Worm (Caenorhabditis elegans) whole organism, L4 larva: ENCODE results near the gene ZC443.7.

Experiments
- F37D6.2 ChIP-seq: sonication (generic microtip); optimal IDR thresholded peaks from 2 replicates; lab custom pipeline; 2016; ENCODE audit warnings: mild to moderate bottlenecking, missing genetic modification characterization, missing compliant biosample characterization
- F44E2.7 ChIP-seq: fragments of 200-800 bp; sonication (Bioruptor generic); IDR thresholded peaks from 2 replicates; pipeline ENCODE4 v2.1.2; 2022; ENCODE audit warnings: missing genetic modification characterization, missing compliant biosample characterization
- F49E8.2 ChIP-seq: sonication (generic microtip); optimal IDR thresholded peaks from 2 replicates; lab custom pipeline; 2016; ENCODE audit warnings: missing compliant biosample characterization, mild to moderate bottlenecking, missing genetic modification characterization, borderline replicate concordance
- R02D3.7 ChIP-seq: fragments of 150-350 bp; sonication (generic microtip); optimal IDR thresholded peaks from 3 replicates; lab custom pipeline; 2014; ENCODE audit warnings: missing biosample characterization, missing genetic modification characterization
- ZK337.2 ChIP-seq: fragments of 200-800 bp; sonication (Bioruptor generic); IDR thresholded peaks from 2 replicates; pipeline ENCODE4 v1.3.6; 2022; ENCODE audit warnings: missing genetic modification reagents, missing genetic modification characterization, missing compliant biosample characterization
- aly-2 ChIP-seq: sonication (generic microtip); optimal IDR thresholded peaks from 2 replicates; lab custom pipeline; 2018; ENCODE audit warnings: missing biosample characterization, missing genetic modification characterization
- arid-1 ChIP-seq: fragments of 200-800 bp; sonication (Bioruptor generic); conservative IDR thresholded peaks from 2 replicates; pipeline ENCODE4 v1.3.6; 2022; ENCODE audit warnings: missing genetic modification reagents, missing genetic modification characterization, missing compliant biosample characterization
- ceh-32 ChIP-seq: sonication (generic microtip); optimal IDR thresholded peaks from 2 replicates; lab custom pipeline; 2016; ENCODE audit warnings: mild to moderate bottlenecking, missing genetic modification characterization, missing compliant biosample characterization; ENCODE audit not compliant: poor library complexity
- daf-12 ChIP-seq: fragments of 150-350 bp; optimal IDR thresholded peaks from 2 replicates; lab custom pipeline; 2014; ENCODE audit warnings: missing biosample characterization, missing genetic modification reagents, missing genetic modification characterization
- daf-16 ChIP-seq, 3 experiments: sonication (generic microtip); optimal IDR thresholded peaks; 2 replicates each; lab custom pipeline; 2016 to 2017; ENCODE audit warnings: missing genetic modification characterization in 3 of 3, missing genetic modification reagents in 3 of 3, mild to moderate bottlenecking in 2 of 3, missing compliant biosample characterization in 2 of 3, missing biosample characterization in 1 of 3, moderate library complexity in 1 of 3
- dmd-6 ChIP-seq: fragments of 200-800 bp; sonication (Bioruptor generic); IDR thresholded peaks from 2 replicates; pipeline ENCODE4 v1.3.6; 2022; ENCODE audit warnings: missing genetic modification reagents, missing genetic modification characterization, missing compliant biosample characterization
- dpl-1 ChIP-seq: fragments of 150-350 bp; optimal IDR thresholded peaks from 2 replicates; lab custom pipeline; 2014; ENCODE audit warnings: missing biosample characterization, missing genetic modification reagents, missing genetic modification characterization
- dve-1 ChIP-seq: sonication (generic microtip); optimal IDR thresholded peaks from 2 replicates; lab custom pipeline; 2017; ENCODE audit warnings: antibody characterized with exemption, mild to moderate bottlenecking, missing genetic modification characterization, missing compliant biosample characterization; ENCODE audit not compliant: insufficient read depth
- hlh-11 ChIP-seq: fragments of 200-800 bp; sonication (Bioruptor generic); optimal IDR thresholded peaks from 2 replicates; lab custom pipeline; 2018; ENCODE audit warnings: mild to moderate bottlenecking, missing genetic modification characterization, missing compliant biosample characterization
- hlh-30 ChIP-seq: sonication (generic microtip); optimal IDR thresholded peaks from 2 replicates; lab custom pipeline; 2017; ENCODE audit warnings: antibody characterized with exemption, mild to moderate bottlenecking, missing genetic modification characterization, missing compliant biosample characterization; ENCODE audit not compliant: insufficient read depth
- hmg-1.1 ChIP-seq: fragments of 200-800 bp; sonication (Bioruptor generic); IDR thresholded peaks from 2 replicates; pipeline ENCODE4 v1.3.6; 2022; ENCODE audit warnings: missing genetic modification reagents, missing genetic modification characterization, missing compliant biosample characterization
- jun-1 ChIP-seq: fragments of 150-350 bp; optimal IDR thresholded peaks from 2 replicates; lab custom pipeline; 2014; ENCODE audit warnings: missing biosample characterization, missing genetic modification reagents, missing genetic modification characterization
- lin-1 ChIP-seq: fragments of 200-800 bp; sonication (Bioruptor generic); IDR thresholded peaks from 2 replicates; pipeline ENCODE4 v1.3.6; 2022; ENCODE audit warnings: missing genetic modification reagents, missing genetic modification characterization, missing compliant biosample characterization
- lin-13 ChIP-seq: fragments of 150-350 bp; optimal IDR thresholded peaks from 2 replicates; lab custom pipeline; 2014; ENCODE audit warnings: missing biosample characterization, missing genetic modification reagents, missing genetic modification characterization
- lin-15B ChIP-seq: fragments of 150-350 bp; sonication (generic microtip); optimal IDR thresholded peaks from 3 replicates; lab custom pipeline; 2014; ENCODE audit warnings: missing biosample characterization, missing genetic modification characterization
- lin-29 ChIP-seq: fragments of 200-800 bp; sonication (Bioruptor generic); IDR thresholded peaks from 2 replicates; pipeline ENCODE4 v1.3.6; 2022; ENCODE audit warnings: missing genetic modification reagents, missing genetic modification characterization, missing compliant biosample characterization
- lir-3 ChIP-seq: sonication (generic microtip); optimal IDR thresholded peaks from 2 replicates; lab custom pipeline; 2016; ENCODE audit warnings: mild to moderate bottlenecking, missing genetic modification characterization, missing compliant biosample characterization
- madf-5 ChIP-seq, 2 experiments: fragments of 200-800 bp; sonication (Bioruptor generic); IDR thresholded peaks; 2 replicates each; pipeline ENCODE4 v1.3.6; 2022; ENCODE audit warnings: missing compliant biosample characterization in 2 of 2, missing genetic modification characterization in 2 of 2
- mdt-29 ChIP-seq: fragments of 200-800 bp; sonication (Bioruptor generic); IDR thresholded peaks from 2 replicates; pipeline ENCODE4 v1.3.6; 2022; ENCODE audit warnings: missing genetic modification reagents, missing genetic modification characterization, missing compliant biosample characterization
- mxl-2 ChIP-seq: fragments of 200-800 bp; sonication (Bioruptor generic); conservative IDR thresholded peaks from 2 replicates; pipeline ENCODE4 v1.3.6; 2022; ENCODE audit warnings: missing genetic modification reagents, missing genetic modification characterization, missing compliant biosample characterization
- mxl-3 ChIP-seq: fragments of 200-800 bp; sonication (Bioruptor generic); optimal IDR thresholded peaks from 2 replicates; lab custom pipeline; 2018; ENCODE audit warnings: mild to moderate bottlenecking, missing genetic modification characterization, missing compliant biosample characterization
- nhr-10 ChIP-seq: fragments of 150-350 bp; optimal IDR thresholded peaks from 2 replicates; lab custom pipeline; 2014; ENCODE audit warnings: missing biosample characterization, missing genetic modification characterization
- nhr-11 ChIP-seq: fragments of 150-350 bp; optimal IDR thresholded peaks from 2 replicates; lab custom pipeline; 2014; ENCODE audit warnings: missing biosample characterization, missing genetic modification characterization
- nhr-111 ChIP-seq: fragments of 200-800 bp; sonication (Bioruptor generic); optimal IDR thresholded peaks from 2 replicates; lab custom pipeline; 2018; ENCODE audit warnings: mild to moderate bottlenecking, missing genetic modification characterization, missing compliant biosample characterization
- nhr-25 ChIP-seq: sonication (generic microtip); optimal IDR thresholded peaks from 2 replicates; lab custom pipeline; 2017; ENCODE audit warnings: missing genetic modification characterization, mild to moderate bottlenecking, missing compliant biosample characterization, antibody characterized with exemption, moderate library complexity, borderline replicate concordance; ENCODE audit not compliant: insufficient read depth
- nhr-28 ChIP-seq: fragments of 150-350 bp; optimal IDR thresholded peaks from 2 replicates; lab custom pipeline; 2014; ENCODE audit warnings: missing biosample characterization, missing genetic modification characterization
- nhr-48 ChIP-seq: sonication (generic microtip); optimal IDR thresholded peaks from 2 replicates; lab custom pipeline; 2016; ENCODE audit warnings: mild to moderate bottlenecking, missing genetic modification characterization, missing compliant biosample characterization
- nhr-6 ChIP-seq: fragments of 150-350 bp; optimal IDR thresholded peaks from 2 replicates; lab custom pipeline; 2014; ENCODE audit warnings: missing biosample characterization, missing genetic modification characterization
- rbr-2 ChIP-seq: sonication (generic microtip); optimal IDR thresholded peaks from 2 replicates; lab custom pipeline; 2016; ENCODE audit warnings: missing genotype, missing genetic modification characterization, missing compliant biosample characterization
- saeg-2 ChIP-seq: fragments of 200-800 bp; sonication (Bioruptor generic); IDR thresholded peaks from 2 replicates; pipeline ENCODE4 v1.3.6; 2022; ENCODE audit warnings: missing genetic modification reagents, missing genetic modification characterization, missing compliant biosample characterization
- skn-1 ChIP-seq: fragments of 150-350 bp; optimal IDR thresholded peaks from 2 replicates; lab custom pipeline; 2014; ENCODE audit warnings: missing biosample characterization, missing genetic modification characterization
- spr-3 ChIP-seq: fragments of 200-800 bp; sonication (Bioruptor generic); optimal IDR thresholded peaks from 2 replicates; lab custom pipeline; 2018; ENCODE audit warnings: mild to moderate bottlenecking, missing genetic modification characterization, missing compliant biosample characterization
- tag-97 ChIP-seq: fragments of 200-800 bp; sonication (Bioruptor generic); IDR thresholded peaks from 2 replicates; pipeline ENCODE4 v1.3.6; 2022; ENCODE audit warnings: missing genetic modification characterization, missing compliant biosample characterization
- tra-1 ChIP-seq: fragments of 200-800 bp; sonication (Bioruptor generic); IDR thresholded peaks from 2 replicates; pipeline ENCODE4 v1.3.6; 2022; ENCODE audit warnings: missing genetic modification reagents, missing genetic modification characterization, missing compliant biosample characterization
- unc-130 ChIP-seq: sonication (generic microtip); optimal IDR thresholded peaks from 2 replicates; lab custom pipeline; 2016; ENCODE audit warnings: missing genetic modification reagents, missing genetic modification characterization, missing compliant biosample characterization
- unc-39 ChIP-seq: sonication (generic microtip); optimal IDR thresholded peaks from 2 replicates; lab custom pipeline; 2017; ENCODE audit warnings: missing biosample characterization, missing genetic modification characterization
- zfp-2 ChIP-seq: sonication (generic microtip); optimal IDR thresholded peaks from 2 replicates; lab custom pipeline; 2016; ENCODE audit warnings: mild to moderate bottlenecking, missing genetic modification characterization, missing compliant biosample characterization
- ztf-11 ChIP-seq: fragments of 150-350 bp; optimal IDR thresholded peaks from 2 replicates; lab custom pipeline; 2014; ENCODE audit warnings: missing biosample characterization, missing genetic modification characterization

The ZC443.7 gene

DNA sequence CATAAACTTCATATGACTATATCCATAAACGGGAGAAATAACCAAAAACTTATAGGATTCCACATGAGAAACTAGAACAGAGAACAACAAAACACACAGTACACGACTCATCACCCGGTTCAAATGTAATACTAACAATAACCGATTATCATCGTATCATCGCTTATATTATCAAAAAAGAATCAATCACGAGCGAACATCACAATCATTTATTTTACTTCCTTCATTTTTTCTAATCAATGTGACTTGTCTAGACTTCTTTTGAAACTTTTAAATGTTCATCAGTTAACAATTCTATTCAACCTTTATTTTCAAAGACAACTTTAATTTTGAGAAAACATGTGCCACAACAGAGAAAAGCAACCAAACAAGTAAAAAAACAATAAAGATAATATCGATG, 11.1 kb upstream of the ZC443.7 start, which contains the start of gene ugt-4 (continued):
- TF ChIP-seq hmg-1.1 (no peak), daf-16 (GFP tag; optimal IDR thresholded peaks at IDR 0.05; lab: Kevin White, UChicago) (no peak), daf-16 (tag; optimal IDR thresholded peaks at IDR 0.05; lab: Kevin White, UChicago) (peak; percentile 35), lin-1 (GFP tag; lab: Robert Waterston, UW) (no peak), arid-1 (GFP tag; lab: Robert Waterston, UW) (no peak), F44E2.7 (GFP tag; lab: Robert Waterston, UW) (no peak), nhr-48 (tag; lab: Kevin White, UChicago) (no peak), unc-130 (no peak), dpl-1 (GFP tag; lab: Kevin White, UChicago) (no peak), F49E8.2 (tag; lab: Kevin White, UChicago) (no peak), ceh-32 (tag; lab: Kevin White, UChicago) (no peak), hlh-11 (tag; lab: Kevin White, UChicago) (peak; percentile 65), hlh-30 (tag; lab: Kevin White, UChicago) (peak; percentile 65), aly-2 (tag; lab: Kevin White, UChicago) (no peak), tag-97 (GFP tag; lab: Robert Waterston, UW) (no peak), saeg-2 (GFP tag; lab: Robert Waterston, UW) (no peak), mdt-29 (no peak), nhr-25 (no peak), unc-39 (tag; lab: Kevin White, UChicago) (no peak), tra-1 (GFP tag; lab: Robert Waterston, UW) (no peak), mxl-2 (GFP tag; lab: Robert Waterston, UW) (no peak), nhr-6 (tag; lab: Kevin White, UChicago) (no peak), jun-1 (tag; lab: Kevin White, UChicago) (no peak), lin-29 (GFP tag; lab: Robert Waterston, UW) (no peak), lir-3 (tag; lab: Kevin White, UChicago) (no peak), lin-13 (GFP tag; lab: Kevin White, UChicago) (no peak), nhr-111 (GFP tag; lab: Kevin White, UChicago) (no peak), nhr-10 (tag; lab: Kevin White, UChicago) (no peak), madf-5 (GFP tag; IDR thresholded peaks at IDR 0.05; lab: Robert Waterston, UW) (no peak), rbr-2 (tag; lab: Kevin White, UChicago) (no peak), ZK337.2 (GFP tag; lab: Robert Waterston, UW) (no peak), dve-1 (tag; lab: Kevin White, UChicago) (peak; percentile 67), lin-15B (no peak), nhr-11 (tag; lab: Kevin White, UChicago) (no peak), ztf-11 (tag; lab: Kevin White, UChicago) (no peak), zfp-2 (no peak), dmd-6 (GFP tag; lab: Robert Waterston, UW) (peak; percentile 61; the same call in 1 of the 2 replicates), skn-1 (no peak)

ce11 chrV:12795927-12796326, 10.4 kb upstream of the ZC443.7 start:
- TF ChIP-seq spr-3 (GFP tag; lab: Kevin White, UChicago) (no peak), nhr-28 (tag; lab: Kevin White, UChicago) (peak; percentile 29), R02D3.7 (tag; lab: Kevin White, UChicago) (no peak), hlh-11 (tag; lab: Kevin White, UChicago) (peak; percentile 34), mxl-3 (GFP tag; lab: Kevin White, UChicago) (no peak), lin-13 (GFP tag; lab: Kevin White, UChicago) (no peak), F37D6.2 (tag; lab: Kevin White, UChicago) (no peak), dve-1 (tag; lab: Kevin White, UChicago) (peak; percentile 38), hlh-30 (tag; lab: Kevin White, UChicago) (no peak), daf-12 (tag; lab: Kevin White, UChicago) (no peak)
